Worm (Caenorhabditis elegans): ENCODE results near the gene gex-3.
A peak's percentile ranks its signal among the peaks of the same experiment; 100 is the strongest.

Gene gex-3

ce11 chrIV:12389951-12390350 is 14.3 kb upstream of the gex-3 start, which contains the start of gene spe-45 (continued):
- TF ChIP-seq F33H1.4 (GFP tag; IDR thresholded peaks at IDR 0.05) (peak; percentile 43), K11D2.4 (GFP tag; IDR thresholded peaks at IDR 0.05) (no peak), nfya-2 (GFP tag; IDR thresholded peaks at IDR 0.05) (no peak), sdz-38 (tag; optimal IDR thresholded peaks at IDR 0.05) (no peak), somi-1 (GFP tag; optimal IDR thresholded peaks at IDR 0.05) (no peak), snpc-1.3 (tag; optimal IDR thresholded peaks at IDR 0.05; ENCODE audit: insufficient read depth) (no peak), B0035.1 (tag; optimal IDR thresholded peaks at IDR 0.05) (no peak), F37B4.10 (GFP tag; IDR thresholded peaks at IDR 0.05) (no peak), xnd-1 (tag; optimal IDR thresholded peaks at IDR 0.05) (no peak), sptf-2 (GFP tag; optimal IDR thresholded peaks at IDR 0.05) (no peak), D2030.7 (GFP tag; IDR thresholded peaks at IDR 0.05) (no peak), madf-6 (GFP tag; IDR thresholded peaks at IDR 0.05) (peak; percentile 73), Y79H2A.3 (GFP tag; conservative IDR thresholded peaks at IDR 0.05) (no peak), T26A5.8 (tag; optimal IDR thresholded peaks at IDR 0.05) (no peak), mcd-1 (GFP tag; IDR thresholded peaks at IDR 0.05) (no peak; the same call in 1 of the 2 replicates), T07F8.4 (tag; optimal IDR thresholded peaks at IDR 0.05) (no peak), ztf-28 (GFP tag; IDR thresholded peaks at IDR 0.05) (no peak), dox-1 (GFP tag; IDR thresholded peaks at IDR 0.05) (no peak; the same call in 1 of the 2 replicates), rec-8 (tag; optimal IDR thresholded peaks at IDR 0.05) (no peak), Y95B8A.8 (GFP tag; IDR thresholded peaks at IDR 0.05) (0 out of 2 replicates have a peak, but pooled peaks have one; percentile 37), B0336.3 (GFP tag; IDR thresholded peaks at IDR 0.05) (peak; percentile 83), ztf-22 (GFP tag; optimal IDR thresholded peaks at IDR 0.05) (no peak), F55B11.4 (tag; optimal IDR thresholded peaks at IDR 0.05; ENCODE audit: borderline replicate concordance, insufficient read depth) (no peak), let-607 (tag; optimal IDR thresholded peaks at IDR 0.05) (no peak), nhr-120 (GFP tag; IDR thresholded peaks at IDR 0.05) (no peak), F57A8.1 (GFP tag; optimal IDR thresholded peaks at IDR 0.05) (no peak), cebp-1 (GFP tag; IDR thresholded peaks at IDR 0.05) (no peak), cebp-1 (tag; optimal IDR thresholded peaks at IDR 0.05) (no peak), snpc-3.4 (tag; optimal IDR thresholded peaks at IDR 0.05) (peak; percentile 43), unc-62 (GFP tag; optimal IDR thresholded peaks at IDR 0.05) (no peak), pha-4 (tag; optimal IDR thresholded peaks at IDR 0.05) (no peak), ceh-58 (GFP tag; IDR thresholded peaks at IDR 0.05) (peak; percentile 24; the same call in 1 of the 2 replicates), nfyb-1 (GFP tag; IDR thresholded peaks at IDR 0.05) (no peak), mel-28 (tag; optimal IDR thresholded peaks at IDR 0.05; ENCODE audit: borderline replicate concordance) (no peak), ZK185.1 (tag; optimal IDR thresholded peaks at IDR 0.05; ENCODE audit: poor library complexity, severe bottlenecking) (no peak), dpl-1 (GFP tag; optimal IDR thresholded peaks at IDR 0.05) (no peak), hmg-20 (GFP tag; IDR thresholded peaks at IDR 0.05) (no peak), tbx-9 (tag; optimal IDR thresholded peaks at IDR 0.05; ENCODE audit: borderline replicate concordance) (no peak), rpc-1 (optimal IDR thresholded peaks at IDR 0.05) (no peak), rpc-1 (tag; optimal IDR thresholded peaks at IDR 0.05) (no peak), bed-2 (GFP tag; IDR thresholded peaks at IDR 0.05) (no peak), ceh-91 (GFP tag; IDR thresholded peaks at IDR 0.05) (no peak), aptf-3 (GFP tag; IDR thresholded peaks at IDR 0.05) (no peak), ceh-79 (tag; optimal IDR thresholded peaks at IDR 0.05) (no peak), ceh-40 (GFP tag; IDR thresholded peaks at IDR 0.05) (no peak), dpff-1 (tag; optimal IDR thresholded peaks at IDR 0.05) (no peak), atf-7 (tag; optimal IDR thresholded peaks at IDR 0.05) (no peak), F23B12.7 (tag; optimal IDR thresholded peaks at IDR 0.05; ENCODE audit: insufficient read depth) (no peak), aptf-2 (GFP tag; conservative IDR thresholded peaks at IDR 0.05) (no peak)

Data from whole organism, young adult.